Fruit fly (Drosophila melanogaster) whole organism, prepupa: ENCODE results near the gene brwl.

Experiments used
- CG10631 ChIP-seq: fragments of 200-800 bp; sonication (Bioruptor generic); optimal IDR thresholded peaks from 2 replicates; lab custom pipeline; 2016; ENCODE audit warnings: missing biosample characterization, missing genetic modification characterization
- CG11902 ChIP-seq: fragments of 200-800 bp; sonication (Bioruptor generic); optimal IDR thresholded peaks from 3 replicates; lab custom pipeline; 2016; ENCODE audit warnings: missing biosample characterization, missing genetic modification characterization
- CG15336 ChIP-seq: fragments of 200-800 bp; sonication (Bioruptor generic); IDR thresholded peaks from 2 replicates; pipeline ENCODE4 v1.3.6; 2022; ENCODE audit warnings: missing biosample characterization, missing genetic modification characterization
- CG1621 ChIP-seq: fragments of 200-800 bp; sonication (Bioruptor generic); optimal IDR thresholded peaks from 3 replicates; lab custom pipeline; 2018; ENCODE audit warnings: missing biosample characterization, mild to moderate bottlenecking, missing genetic modification characterization
- CG31627 ChIP-seq: fragments of 200-800 bp; sonication (Bioruptor generic); optimal IDR thresholded peaks from 3 replicates; lab custom pipeline; 2016; ENCODE audit warnings: missing biosample characterization, missing genetic modification characterization
- CG3919 ChIP-seq: fragments of 200-800 bp; sonication (Bioruptor generic); optimal IDR thresholded peaks from 3 replicates; lab custom pipeline; 2016; ENCODE audit warnings: missing biosample characterization, missing genetic modification characterization
- CG6163 ChIP-seq: fragments of 200-800 bp; sonication (Bioruptor generic); IDR thresholded peaks from 3 replicates; pipeline ENCODE4 v1.3.6; 2022; ENCODE audit warnings: missing biosample characterization, missing genetic modification characterization
- CG6276 ChIP-seq: fragments of 200-800 bp; sonication (Bioruptor generic); optimal IDR thresholded peaks from 2 replicates; lab custom pipeline; 2017; ENCODE audit warnings: missing biosample characterization, mild to moderate bottlenecking, missing genetic modification characterization
- CG6792 ChIP-seq: fragments of 200-800 bp; sonication (Bioruptor generic); optimal IDR thresholded peaks from 3 replicates; lab custom pipeline; 2016; ENCODE audit warnings: missing biosample characterization, missing genetic modification characterization
- CG6808 ChIP-seq: fragments of 200-800 bp; sonication (Bioruptor generic); optimal IDR thresholded peaks from 3 replicates; lab custom pipeline; 2017; ENCODE audit warnings: missing biosample characterization, missing genetic modification characterization, mild to moderate bottlenecking, moderate library complexity, missing genetic modification reagents
- CG6854 ChIP-seq: fragments of 200-800 bp; sonication (Bioruptor generic); optimal IDR thresholded peaks from 2 replicates; lab custom pipeline; 2017; ENCODE audit warnings: missing biosample characterization, mild to moderate bottlenecking, missing genetic modification characterization
- CG7368 ChIP-seq: fragments of 200-800 bp; sonication (Bioruptor generic); optimal IDR thresholded peaks from 3 replicates; lab custom pipeline; 2016; ENCODE audit warnings: missing biosample characterization, missing genetic modification characterization
- CG8119 ChIP-seq: fragments of 200-800 bp; sonication (Bioruptor generic); IDR thresholded peaks from 3 replicates; pipeline ENCODE4 v1.3.6; 2022; ENCODE audit warnings: missing biosample characterization, missing genetic modification characterization
- CG8319 ChIP-seq: fragments of 200-800 bp; sonication (Bioruptor generic); optimal IDR thresholded peaks from 3 replicates; lab custom pipeline; 2016; ENCODE audit warnings: missing biosample characterization, missing genetic modification characterization
- CG8632 ChIP-seq: fragments of 200-800 bp; sonication (Bioruptor generic); optimal IDR thresholded peaks from 3 replicates; lab custom pipeline; 2016; ENCODE audit warnings: missing biosample characterization, missing genetic modification characterization
- Eip75B ChIP-seq: fragments of 200-800 bp; sonication (Bioruptor generic); optimal IDR thresholded peaks from 3 replicates; lab custom pipeline; 2016; ENCODE audit warnings: missing biosample characterization, missing genetic modification characterization
- Eip78C ChIP-seq: fragments of 200-800 bp; sonication (Bioruptor generic); peaks from one replicate; lab custom pipeline; 2016; ENCODE audit warnings: missing biosample characterization, missing genetic modification characterization
- Eip93F ChIP-seq: fragments of 200-800 bp; sonication (Bioruptor generic); optimal IDR thresholded peaks from 2 replicates; lab custom pipeline; 2016; ENCODE audit warnings: missing biosample characterization, mild to moderate bottlenecking, missing genetic modification characterization
- Ets21C ChIP-seq: fragments of 200-800 bp; sonication (Bioruptor generic); optimal IDR thresholded peaks from 3 replicates; lab custom pipeline; 2016; ENCODE audit warnings: missing biosample characterization, missing genetic modification characterization
- Gug ChIP-seq: fragments of 200-800 bp; sonication (Bioruptor generic); IDR thresholded peaks from 2 replicates; pipeline ENCODE4 v1.3.6; 2022; ENCODE audit warnings: missing biosample characterization, missing genetic modification characterization
- Hr38 ChIP-seq: sonication (Bioruptor generic); optimal IDR thresholded peaks from 2 replicates; lab custom pipeline; 2016; ENCODE audit warnings: missing biosample characterization, missing genetic modification characterization
- Hr4 ChIP-seq: fragments of 200-800 bp; sonication (Bioruptor generic); optimal IDR thresholded peaks from 3 replicates; lab custom pipeline; 2016; ENCODE audit warnings: missing biosample characterization, missing genetic modification characterization
- Lpt ChIP-seq: fragments of 200-800 bp; sonication (Bioruptor generic); optimal IDR thresholded peaks from 3 replicates; lab custom pipeline; 2016; ENCODE audit warnings: missing biosample characterization, missing genetic modification characterization
- Met ChIP-seq: fragments of 200-800 bp; sonication (Bioruptor generic); optimal IDR thresholded peaks from 3 replicates; lab custom pipeline; 2016; ENCODE audit warnings: missing biosample characterization, missing genetic modification characterization
- Sox102F ChIP-seq: fragments of 200-800 bp; sonication (Bioruptor generic); optimal IDR thresholded peaks from 2 replicates; lab custom pipeline; 2016; ENCODE audit warnings: missing biosample characterization, mild to moderate bottlenecking, missing genetic modification characterization
- Sox14 ChIP-seq: fragments of 200-800 bp; sonication (Bioruptor generic); optimal IDR thresholded peaks from 3 replicates; lab custom pipeline; 2016; ENCODE audit warnings: missing biosample characterization, missing genetic modification characterization
- Sox15 ChIP-seq: fragments of 200-800 bp; sonication (Bioruptor generic); optimal IDR thresholded peaks from 3 replicates; lab custom pipeline; 2016; ENCODE audit warnings: missing biosample characterization, missing genetic modification characterization
- dac ChIP-seq: fragments of 200-800 bp; sonication (Bioruptor generic); optimal IDR thresholded peaks from 2 replicates; lab custom pipeline; 2017; ENCODE audit warnings: missing biosample characterization, mild to moderate bottlenecking, missing genetic modification characterization
- dsx ChIP-seq: fragments of 200-800 bp; optimal IDR thresholded peaks from 3 replicates; lab custom pipeline; 2019; ENCODE audit warnings: missing biosample characterization, mild to moderate bottlenecking, missing genetic modification characterization, moderate library complexity; ENCODE audit not compliant: poor library complexity, severe bottlenecking
- eg ChIP-seq: fragments of 200-800 bp; sonication (Bioruptor generic); IDR thresholded peaks from 3 replicates; pipeline ENCODE4 v1.3.6; 2022; ENCODE audit warnings: missing biosample characterization, missing genetic modification characterization
- fkh ChIP-seq: fragments of 200-800 bp; sonication (Bioruptor generic); optimal IDR thresholded peaks from 3 replicates; lab custom pipeline; 2017; ENCODE audit warnings: missing biosample characterization, mild to moderate bottlenecking, missing genetic modification characterization, moderate library complexity
- lz ChIP-seq: fragments of 200-800 bp; sonication (Bioruptor generic); optimal IDR thresholded peaks from 3 replicates; lab custom pipeline; 2016; ENCODE audit warnings: missing biosample characterization, missing genetic modification characterization
- net ChIP-seq: fragments of 200-800 bp; sonication (Bioruptor generic); optimal IDR thresholded peaks from 3 replicates; lab custom pipeline; 2016; ENCODE audit warnings: missing biosample characterization, missing genetic modification characterization
- pdm3 ChIP-seq: fragments of 200-800 bp; sonication (Bioruptor generic); optimal IDR thresholded peaks from 3 replicates; lab custom pipeline; 2016; ENCODE audit warnings: missing biosample characterization, missing genetic modification characterization
- salr ChIP-seq, 2 experiments: fragments of 200-800 bp; sonication (Bioruptor generic); optimal IDR thresholded peaks; 3 replicates each; lab custom pipeline; 2016 to 2018; ENCODE audit warnings: missing biosample characterization in 2 of 2, missing genetic modification characterization in 2 of 2, mild to moderate bottlenecking in 1 of 2
- spab ChIP-seq: fragments of 200-800 bp; sonication (Bioruptor generic); optimal IDR thresholded peaks from 2 replicates; lab custom pipeline; 2017; ENCODE audit warnings: missing biosample characterization, mild to moderate bottlenecking, missing genetic modification characterization, missing genetic modification reagents
- ss ChIP-seq, 2 experiments: fragments of 200-800 bp; sonication (Bioruptor generic); optimal IDR thresholded peaks; 2 replicates in 1 of 2; 3 replicates in 1 of 2; lab custom pipeline; 2017 to 2018; ENCODE audit warnings: mild to moderate bottlenecking in 2 of 2, missing biosample characterization in 2 of 2, missing genetic modification characterization in 2 of 2, moderate library complexity in 1 of 2
- svp ChIP-seq: fragments of 200-800 bp; sonication (Bioruptor generic); peaks from one replicate; lab custom pipeline; 2016; ENCODE audit warnings: missing biosample characterization, missing genetic modification characterization
- topi ChIP-seq: fragments of 200-800 bp; sonication (Bioruptor generic); optimal IDR thresholded peaks from 3 replicates; lab custom pipeline; 2016; ENCODE audit warnings: missing biosample characterization, missing genetic modification characterization

brwl gene

dm6 chr2L:9569588-9570434 is 1.1 kb downstream of the brwl start (continued):
- TF ChIP-seq CG6808 (peak; percentile 99), CG6792 (GFP tag; lab: Kevin White, UChicago) (peak; percentile 95), CG3919 (GFP tag; lab: Kevin White, UChicago) (peak; percentile 95), Lpt (GFP tag; lab: Kevin White, UChicago) (peak; percentile 96), net (GFP tag; lab: Kevin White, UChicago) (peak; percentile 97), topi (GFP tag; lab: Kevin White, UChicago) (peak; percentile 95), Sox15 (GFP tag; lab: Kevin White, UChicago) (peak; percentile 89), pdm3 (GFP tag; lab: Kevin White, UChicago) (peak; percentile 93), lz (GFP tag; lab: Kevin White, UChicago) (peak; percentile 94), CG1621 (tag; lab: Kevin White, UChicago) (peak; percentile 90), CG8632 (GFP tag; lab: Kevin White, UChicago) (peak; percentile 96), dsx (peak; percentile 95), Eip75B (GFP tag; lab: Kevin White, UChicago) (peak; percentile 93), Eip93F (GFP tag; lab: Kevin White, UChicago) (peak; percentile 85), Hr38 (no peak), dac (GFP tag; lab: Kevin White, UChicago) (peak; percentile 90), spab (GFP tag; lab: Kevin White, UChicago) (peak; percentile 98), Eip78C (GFP tag; lab: Kevin White, UChicago) (peak; percentile 99), salr (GFP tag; optimal IDR thresholded peaks at IDR 0.05; lab: Kevin White, UChicago) (peak; percentile 81 to 99), Gug (GFP tag; lab: Robert Waterston, UW) (peak; percentile 89), Ets21C (GFP tag; lab: Kevin White, UChicago) (peak; percentile 87), CG8319 (peak; percentile 93), CG10631 (GFP tag; lab: Kevin White, UChicago) (peak; percentile 96), CG8119 (GFP tag; lab: Robert Waterston, UW) (peak; percentile 97), CG11902 (GFP tag; lab: Kevin White, UChicago) (peak; percentile 90), Hr4 (GFP tag; lab: Kevin White, UChicago) (peak; percentile 92), CG6276 (GFP tag; lab: Kevin White, UChicago) (peak; percentile 98), Met (GFP tag; lab: Kevin White, UChicago) (peak; percentile 96), ss (GFP tag; optimal IDR thresholded peaks at IDR 0.05; lab: Kevin White, UChicago) (peak; percentile 97), eg (GFP tag; lab: Robert Waterston, UW) (peak; percentile 92), CG6854 (GFP tag; lab: Kevin White, UChicago) (peak; percentile 89), CG31627 (peak; percentile 88), CG7368 (GFP tag; lab: Kevin White, UChicago) (peak; percentile 92), CG15336 (GFP tag; lab: Robert Waterston, UW) (peak; percentile 95)

- TF ChIP-seq eg (GFP tag; lab: Robert Waterston, UW): 0 out of 3 replicates have a peak, but pooled peaks have one; percentile 24
- TF ChIP-seq CG6854 (GFP tag; lab: Kevin White, UChicago): peak; percentile 11
- peak; percentile 55 for TF ChIP-seq CG6276 (GFP tag; lab: Kevin White, UChicago)
- no peak for TF ChIP-seq ss (GFP tag; optimal IDR thresholded peaks at IDR 0.05; lab: Kevin White, UChicago)
- TF ChIP-seq dsx: peak; percentile 89
- 0 out of 3 replicates have a peak, but pooled peaks have one; percentile 30 for TF ChIP-seq CG6163 (GFP tag; lab: Robert Waterston, UW)
- TF ChIP-seq CG15336 (GFP tag; lab: Robert Waterston, UW): peak; percentile 40
- peak; percentile 39 for TF ChIP-seq Eip78C (GFP tag; lab: Kevin White, UChicago)
- TF ChIP-seq fkh (GFP tag; lab: Kevin White, UChicago): peak; percentile 94
- TF ChIP-seq CG7368 (GFP tag; lab: Kevin White, UChicago): no peak
- no peak for TF ChIP-seq svp
- TF ChIP-seq Sox102F (GFP tag; lab: Kevin White, UChicago): no peak
- peak; percentile 19 for TF ChIP-seq spab (GFP tag; lab: Kevin White, UChicago)
- peak; percentile 3 for TF ChIP-seq Sox14
These were observed 2.0 kb downstream of the brwl start for dm6 chr2L:9570673-9571193.
